Fruit fly (Drosophila melanogaster): Measurements from ENCODE around the gene CG18662.

DNA sequence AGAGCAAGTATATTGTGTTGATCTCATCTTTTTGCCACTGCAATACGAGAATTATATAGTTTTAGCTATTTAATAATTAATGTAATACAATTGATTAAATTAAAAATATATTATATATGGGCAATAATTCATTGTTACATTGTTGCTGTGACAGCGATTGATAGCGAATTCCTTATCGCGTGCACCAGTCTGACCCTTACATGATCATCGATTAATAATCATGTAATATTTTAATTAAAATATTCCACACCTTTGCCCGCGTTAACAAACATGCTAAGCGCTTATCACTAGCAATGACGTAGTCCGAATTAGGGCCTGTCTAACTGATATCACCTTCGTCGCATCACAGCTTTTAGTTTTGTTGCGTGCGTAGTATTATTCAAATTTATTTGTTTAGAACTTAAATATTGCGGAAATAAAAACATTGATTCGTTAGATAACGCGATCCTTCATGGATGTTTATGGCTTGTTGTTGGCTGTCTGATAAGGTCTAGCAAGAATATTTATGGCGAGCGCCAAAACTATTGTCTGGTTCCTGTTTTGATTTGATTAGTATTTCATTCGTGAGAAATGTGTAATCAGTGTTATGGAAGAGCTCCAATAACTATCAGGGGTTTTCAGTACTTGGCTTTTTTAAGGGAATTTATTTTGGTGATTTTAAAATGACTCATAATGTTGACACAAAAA lies 6.9 kb downstream of the CG18662 start:
- TF ChIP-seq Dll (optimal IDR thresholded peaks at IDR 0.05), result no peak
- TF ChIP-seq usp (GFP tag; optimal IDR thresholded peaks at IDR 0.05), result no peak
- TF ChIP-seq psq (optimal IDR thresholded peaks at IDR 0.05), result no peak
